Worm (Caenorhabditis elegans): Measurements from ENCODE around the gene kin-26.

The kin-26 gene

ce11 chrIV:7830151-7830550 is 47.5 kb downstream of the kin-26 start, which contains the start of gene mvb-12 (continued):
- peak; percentile 31 for TF ChIP-seq mep-1 (tag; optimal IDR thresholded peaks at IDR 0.05)
- TF ChIP-seq lin-39 (tag; optimal IDR thresholded peaks at IDR 0.05), result no peak
- no peak for TF ChIP-seq unc-86 (tag; optimal IDR thresholded peaks at IDR 0.05)
- no peak for TF ChIP-seq aha-1 (tag; optimal IDR thresholded peaks at IDR 0.05)
- no peak for TF ChIP-seq alr-1 (tag; optimal IDR thresholded peaks at IDR 0.05; ENCODE audit: borderline replicate concordance)
- no peak for TF ChIP-seq nhr-237 (tag; optimal IDR thresholded peaks at IDR 0.05)
- peak; percentile 29 for TF ChIP-seq snu-23 (GFP tag; optimal IDR thresholded peaks at IDR 0.05)
- TF ChIP-seq nhr-20 (tag; optimal IDR thresholded peaks at IDR 0.05), result no peak

DNA sequence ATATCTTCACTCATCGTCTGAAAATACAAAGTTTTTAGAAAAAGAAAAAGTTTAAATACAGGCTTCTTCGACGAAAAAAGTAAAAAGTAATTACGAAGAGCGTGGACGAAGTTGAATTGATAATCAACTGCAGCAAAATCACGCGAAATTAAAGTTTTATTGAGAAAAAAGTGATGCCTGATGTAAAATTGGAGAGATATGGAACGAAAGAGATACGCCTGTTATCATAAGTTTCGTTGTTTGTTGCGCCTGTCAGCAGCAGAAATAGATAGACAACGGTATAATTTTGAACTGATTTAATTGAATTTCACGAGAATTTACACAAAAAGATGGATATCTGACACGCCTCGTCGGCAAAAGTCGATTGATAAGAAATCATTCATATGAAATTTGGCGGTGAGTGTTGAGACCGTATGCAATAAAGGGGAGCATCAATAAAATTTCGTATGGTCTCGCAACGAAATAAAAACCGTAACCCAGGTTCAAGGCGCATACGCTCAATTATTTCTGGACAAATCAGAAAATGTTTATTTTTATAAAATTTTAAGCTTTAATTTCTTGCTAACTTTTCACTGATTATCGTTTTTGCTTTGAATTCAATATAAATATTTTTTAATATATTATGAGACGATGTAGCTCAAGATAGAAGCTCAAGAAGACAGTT is 48.3 kb downstream of the kin-26 start, which contains the start of gene C06A6.4:
Gene C06A6.4 (minus strand): TSS at position 24 of the 664 bp plus-strand sequence.
- no peak for TF ChIP-seq hpl-2 (GFP tag; optimal IDR thresholded peaks at IDR 0.05)
- peak; percentile 14 for TF ChIP-seq elt-2 (tag; optimal IDR thresholded peaks at IDR 0.05)
- no peak for TF ChIP-seq hlh-4 (tag; optimal IDR thresholded peaks at IDR 0.05)
- peak in 2 of 6 experiments; percentile 14 to 60 for TF ChIP-seq elt-3 (tag; optimal IDR thresholded peaks at IDR 0.05)
- TF ChIP-seq unc-62 (GFP tag; optimal IDR thresholded peaks at IDR 0.05), result no peak
- TF ChIP-seq ceh-82 (tag; optimal IDR thresholded peaks at IDR 0.05), result no peak
- TF ChIP-seq nhr-85 (tag), result peak; percentile 35
- TF ChIP-seq unc-98 (GFP tag; IDR thresholded peaks at IDR 0.05), result no peak
- TF ChIP-seq unc-30 (tag; optimal IDR thresholded peaks at IDR 0.05), result no peak
- peak; percentile 49 for TF ChIP-seq blmp-1 (tag; optimal IDR thresholded peaks at IDR 0.05)
- TF ChIP-seq pqm-1 (tag; optimal IDR thresholded peaks at IDR 0.05), result no peak
- no peak for TF ChIP-seq sptf-1 (tag; optimal IDR thresholded peaks at IDR 0.05)
- TF ChIP-seq aha-1 (tag; optimal IDR thresholded peaks at IDR 0.05), result no peak
- TF ChIP-seq ets-5 (GFP tag; IDR thresholded peaks at IDR 0.05), result no peak
- TF ChIP-seq ces-1 (GFP tag; optimal IDR thresholded peaks at IDR 0.05), result no peak
- TF ChIP-seq nhr-20 (tag; optimal IDR thresholded peaks at IDR 0.05), result peak; percentile 10
- peak in 1 of 2 experiments; percentile 36 for TF ChIP-seq lin-35 (GFP tag; optimal IDR thresholded peaks at IDR 0.05)
- no peak for TF ChIP-seq nhr-76 (tag; optimal IDR thresholded peaks at IDR 0.05)
- peak; percentile 34 for TF ChIP-seq lin-14 (GFP tag; optimal IDR thresholded peaks at IDR 0.05)
- no peak for TF ChIP-seq lin-13 (GFP tag; optimal IDR thresholded peaks at IDR 0.05)

Measured in whole organism, L1 larva.